Fruit fly (Drosophila melanogaster): ENCODE measurements around the gene CG11286.

Gene CG11286

dm6 chr3R:7749993-7750392, 21.6 kb downstream of the CG11286 start, which contains the start of gene pyd3 (continued):
- no peak for TF ChIP-seq sna (GFP tag; IDR thresholded peaks at IDR 0.05; ENCODE audit: partially characterized antibody)
- TF ChIP-seq Dad (GFP tag; optimal IDR thresholded peaks at IDR 0.05), result no peak
- peak; percentile 16 for TF ChIP-seq CG15269 (tag; optimal IDR thresholded peaks at IDR 0.05)
- no peak for TF ChIP-seq HmgD (GFP tag; optimal IDR thresholded peaks at IDR 0.05)
- no peak for TF ChIP-seq CG2875 (GFP tag; optimal IDR thresholded peaks at IDR 0.05)
- TF ChIP-seq CG10321 (GFP tag; IDR thresholded peaks at IDR 0.05), result no peak
- TF ChIP-seq Eip74EF (GFP tag; optimal IDR thresholded peaks at IDR 0.05), result no peak
- TF ChIP-seq CG15514 (GFP tag; optimal IDR thresholded peaks at IDR 0.05), result no peak
- no peak for TF ChIP-seq CG13894 (tag; optimal IDR thresholded peaks at IDR 0.05)
- peak; percentile 98 for TF ChIP-seq CG11696 (GFP tag; IDR thresholded peaks at IDR 0.05)
- TF ChIP-seq CG10274 (GFP tag; optimal IDR thresholded peaks at IDR 0.05), result no peak
- no peak for TF ChIP-seq CG17359 (tag; optimal IDR thresholded peaks at IDR 0.05)
- no peak for TF ChIP-seq Kr (GFP tag; optimal IDR thresholded peaks at IDR 0.05)
- no peak for TF ChIP-seq Pdp1 (GFP tag; optimal IDR thresholded peaks at IDR 0.05)
- peak; percentile 27 for TF ChIP-seq dmrt99B (tag; optimal IDR thresholded peaks at IDR 0.05)
- peak; percentile 44 for TF ChIP-seq CG7839 (tag; optimal IDR thresholded peaks at IDR 0.05)
- peak; percentile 35; the same call in 1 of the 2 replicates for TF ChIP-seq CG32532 (GFP tag; IDR thresholded peaks at IDR 0.05)
- no peak for TF ChIP-seq oc (tag; optimal IDR thresholded peaks at IDR 0.05)
- peak; percentile 33; the same call in 1 of the 3 replicates for TF ChIP-seq tgo (GFP tag; IDR thresholded peaks at IDR 0.05)
- no peak for TF ChIP-seq CG14710 (tag; optimal IDR thresholded peaks at IDR 0.05)
- peak; percentile 35; the same call in 1 of the 3 replicates for TF ChIP-seq zfh1 (GFP tag; IDR thresholded peaks at IDR 0.05)
- no peak for TF ChIP-seq B-H1 (GFP tag; IDR thresholded peaks at IDR 0.05)
- no peak for TF ChIP-seq E2f2 (GFP tag; IDR thresholded peaks at IDR 0.05)
- TF ChIP-seq D19A (tag; optimal IDR thresholded peaks at IDR 0.05), result peak; percentile 53
- TF ChIP-seq prd (optimal IDR thresholded peaks at IDR 0.05), result no peak
- 0 out of 3 replicates have a peak, but pooled peaks have one; percentile 29 for TF ChIP-seq prd (GFP tag; IDR thresholded peaks at IDR 0.05)
- TF ChIP-seq Trl (optimal IDR thresholded peaks at IDR 0.05), result peak; percentile 70 to 73
- no peak for TF ChIP-seq Trl (GFP tag; optimal IDR thresholded peaks at IDR 0.05)
- TF ChIP-seq Fer3 (tag; optimal IDR thresholded peaks at IDR 0.05), result peak; percentile 17
- TF ChIP-seq trem (tag; optimal IDR thresholded peaks at IDR 0.05), result peak; percentile 4
- TF ChIP-seq PHDP (tag; optimal IDR thresholded peaks at IDR 0.05), result peak; percentile 51
- TF ChIP-seq Abd-B (GFP tag; optimal IDR thresholded peaks at IDR 0.05), result no peak
- TF ChIP-seq NC2β (GFP tag; optimal IDR thresholded peaks at IDR 0.05), result no peak
- peak; percentile 19 for TF ChIP-seq CG8388 (GFP tag; optimal IDR thresholded peaks at IDR 0.05)
- no peak for TF ChIP-seq Max (GFP tag; optimal IDR thresholded peaks at IDR 0.05)
- no peak for TF ChIP-seq gsb-n (tag; optimal IDR thresholded peaks at IDR 0.05)
- no peak for TF ChIP-seq Atf6 (GFP tag; IDR thresholded peaks at IDR 0.05)
- TF ChIP-seq Optix (GFP tag; IDR thresholded peaks at IDR 0.05), result no peak
- TF ChIP-seq bowl (GFP tag; IDR thresholded peaks at IDR 0.05), result no peak
- TF ChIP-seq CG14050 (GFP tag; IDR thresholded peaks at IDR 0.05), result no peak
- TF ChIP-seq row (GFP tag; IDR thresholded peaks at IDR 0.05), result peak; percentile 72
- TF ChIP-seq CG6689 (GFP tag; IDR thresholded peaks at IDR 0.05), result 0 out of 2 replicates have a peak, but pooled peaks have one; percentile 26
- TF ChIP-seq Meics (GFP tag; optimal IDR thresholded peaks at IDR 0.05), result peak; percentile 21
- TF ChIP-seq CG16815 (GFP tag; optimal IDR thresholded peaks at IDR 0.05), result no peak
- 0 out of 2 replicates have a peak, but pooled peaks have one; percentile 9 for TF ChIP-seq CG9932 (GFP tag; IDR thresholded peaks at IDR 0.05)
- no peak for TF ChIP-seq nau (GFP tag; optimal IDR thresholded peaks at IDR 0.05)
- peak; percentile 56 for TF ChIP-seq grau (tag; optimal IDR thresholded peaks at IDR 0.05)
- TF ChIP-seq CG17612 (GFP tag; IDR thresholded peaks at IDR 0.05), result no peak
- TF ChIP-seq CG2678 (tag; optimal IDR thresholded peaks at IDR 0.05), result peak; percentile 50
- no peak for TF ChIP-seq CG17328 (GFP tag; IDR thresholded peaks at IDR 0.05)
- no peak for TF ChIP-seq esg (GFP tag; conservative IDR thresholded peaks at IDR 0.05)

Measured in whole organism, embryonic.